Fruit fly (Drosophila melanogaster) whole organism, embryonic: ENCODE results near the gene CG31637.

ENCODE experiments used
- CG10366 ChIP-seq: fragments of 200-800 bp; sonication (Bioruptor generic); IDR thresholded peaks from 2 replicates; pipeline ENCODE4 v1.3.6; 2022; ENCODE audit warnings: missing biosample characterization, missing genetic modification characterization
- CG11456 ChIP-seq: fragments of 200-800 bp; sonication (Bioruptor generic); IDR thresholded peaks from 3 replicates; pipeline ENCODE4 v1.3.6; 2022; ENCODE audit warnings: missing biosample characterization, missing genetic modification characterization
- CG12104 ChIP-seq: fragments of 200-800 bp; sonication (Bioruptor generic); optimal IDR thresholded peaks from 3 replicates; lab custom pipeline; 2016; ENCODE audit warnings: missing biosample characterization, missing genetic modification characterization
- CG12744 ChIP-seq: fragments of 200-800 bp; sonication (Bioruptor generic); optimal IDR thresholded peaks from 2 replicates; lab custom pipeline; 2016; ENCODE audit warnings: missing biosample characterization, missing genetic modification characterization
- CG13624 ChIP-seq: fragments of 200-800 bp; sonication (Bioruptor generic); optimal IDR thresholded peaks from 2 replicates; lab custom pipeline; 2016; ENCODE audit warnings: missing biosample characterization, missing genetic modification characterization
- CG13775 ChIP-seq: fragments of 200-800 bp; sonication (Bioruptor generic); optimal IDR thresholded peaks from 3 replicates; lab custom pipeline; 2017; ENCODE audit warnings: missing biosample characterization, mild to moderate bottlenecking, missing genetic modification characterization
- CG14860 ChIP-seq: fragments of 200-800 bp; sonication (Bioruptor generic); IDR thresholded peaks from 3 replicates; pipeline ENCODE4 v1.3.6; 2022; ENCODE audit warnings: missing biosample characterization, missing genetic modification characterization; ENCODE audit not compliant: partially characterized antibody
- CG15269 ChIP-seq: fragments of 200-800 bp; sonication (Bioruptor generic); optimal IDR thresholded peaks from 2 replicates; lab custom pipeline; 2018; ENCODE audit warnings: missing biosample characterization, mild to moderate bottlenecking, missing genetic modification characterization, moderate library complexity
- CG1602 ChIP-seq: fragments of 200-800 bp; sonication (Bioruptor generic); optimal IDR thresholded peaks from 3 replicates; lab custom pipeline; 2016; ENCODE audit warnings: missing biosample characterization, missing genetic modification characterization
- CG16815 ChIP-seq: fragments of 200-800 bp; sonication (Bioruptor generic); optimal IDR thresholded peaks from 3 replicates; lab custom pipeline; 2017; ENCODE audit warnings: missing biosample characterization, mild to moderate bottlenecking, missing genetic modification characterization
- CG2129 ChIP-seq: fragments of 200-800 bp; sonication (Bioruptor generic); IDR thresholded peaks from 2 replicates; pipeline ENCODE4 v1.3.6; 2022; ENCODE audit warnings: missing biosample characterization, missing genetic modification characterization; ENCODE audit not compliant: partially characterized antibody
- CG32532 ChIP-seq: fragments of 200-800 bp; sonication (Bioruptor generic); IDR thresholded peaks from 2 replicates; pipeline ENCODE4 v1.3.6; 2022; ENCODE audit warnings: missing biosample characterization, missing genetic modification characterization
- CG3847 ChIP-seq: fragments of 200-800 bp; sonication (Bioruptor generic); IDR thresholded peaks from 2 replicates; pipeline ENCODE4 v1.3.6; 2022; ENCODE audit warnings: missing biosample characterization, missing genetic modification characterization
- CG43689 ChIP-seq: fragments of 200-800 bp; sonication (Bioruptor generic); IDR thresholded peaks from 2 replicates; pipeline ENCODE4 v1.3.6; 2022; ENCODE audit warnings: missing biosample characterization, missing genetic modification characterization
- CG8290 ChIP-seq, 3 experiments: fragments of 200-800 bp; sonication (Bioruptor generic); optimal IDR thresholded peaks; 2 replicates each; lab custom pipeline; 2016 to 2019; ENCODE audit warnings: missing biosample characterization in 3 of 3, missing genetic modification characterization in 3 of 3, mild to moderate bottlenecking in 2 of 3, moderate library complexity in 1 of 3
- CG9876 ChIP-seq: fragments of 200-800 bp; sonication (Bioruptor generic); optimal IDR thresholded peaks from 2 replicates; lab custom pipeline; 2016; ENCODE audit warnings: missing biosample characterization, missing genetic modification characterization
- Dad ChIP-seq: fragments of 200-800 bp; sonication (Bioruptor generic); optimal IDR thresholded peaks from 3 replicates; lab custom pipeline; 2016; ENCODE audit warnings: missing biosample characterization, missing genetic modification characterization
- E2f2 ChIP-seq: fragments of 200-800 bp; sonication (Bioruptor generic); IDR thresholded peaks from 2 replicates; pipeline ENCODE4 v1.3.6; 2022; ENCODE audit warnings: missing biosample characterization, missing genetic modification characterization
- Kr ChIP-seq: fragments of 200-800 bp; sonication (Bioruptor generic); optimal IDR thresholded peaks from 2 replicates; lab custom pipeline; 2017; ENCODE audit warnings: missing biosample characterization, mild to moderate bottlenecking, missing genetic modification characterization
- Lpt ChIP-seq: fragments of >200 bp; optimal IDR thresholded peaks from 2 replicates; lab custom pipeline; 2018; ENCODE audit warnings: missing biosample characterization, missing genetic modification characterization
- Mad ChIP-seq: fragments of 200-800 bp; sonication (Bioruptor generic); optimal IDR thresholded peaks from 2 replicates; lab custom pipeline; 2016; ENCODE audit warnings: missing biosample characterization, missing genetic modification characterization
- Nf-YA ChIP-seq: fragments of 200-800 bp; sonication (Bioruptor generic); IDR thresholded peaks from 2 replicates; pipeline ENCODE4 v1.3.6; 2022; ENCODE audit warnings: missing biosample characterization, missing genetic modification characterization
- NfI ChIP-seq: fragments of 200-800 bp; sonication (Bioruptor generic); optimal IDR thresholded peaks from 3 replicates; lab custom pipeline; 2018; ENCODE audit warnings: missing biosample characterization, mild to moderate bottlenecking, missing genetic modification characterization, moderate library complexity
- Opbp ChIP-seq: fragments of 200-800 bp; sonication (Bioruptor generic); IDR thresholded peaks from 3 replicates; pipeline ENCODE4 v1.3.6; 2022; ENCODE audit warnings: missing biosample characterization, missing genetic modification characterization; ENCODE audit not compliant: partially characterized antibody
- Poxn ChIP-seq: fragments of 200-800 bp; sonication (Bioruptor generic); IDR thresholded peaks from 2 replicates; pipeline ENCODE4 v1.3.6; 2022; ENCODE audit warnings: missing biosample characterization, missing genetic modification characterization
- Spps ChIP-seq: fragments of 200-800 bp; sonication (Bioruptor generic); optimal IDR thresholded peaks from 2 replicates; lab custom pipeline; 2018; ENCODE audit warnings: missing biosample characterization, mild to moderate bottlenecking, missing genetic modification characterization
- Ssrp ChIP-seq: fragments of 200-800 bp; sonication (Bioruptor generic); optimal IDR thresholded peaks from 2 replicates; lab custom pipeline; 2018; ENCODE audit warnings: missing biosample characterization, mild to moderate bottlenecking, missing genetic modification characterization, moderate library complexity
- aop ChIP-seq: fragments of 200-800 bp; sonication (Bioruptor generic); IDR thresholded peaks from 2 replicates; pipeline ENCODE4 v1.3.6; 2022; ENCODE audit warnings: missing biosample characterization, missing genetic modification characterization
- btn ChIP-seq: fragments of 200-800 bp; sonication (Bioruptor generic); optimal IDR thresholded peaks from 2 replicates; lab custom pipeline; 2016; ENCODE audit warnings: missing biosample characterization, missing genetic modification characterization
- cad ChIP-seq: fragments of >200 bp; optimal IDR thresholded peaks from 2 replicates; lab custom pipeline; 2017; ENCODE audit warnings: missing biosample characterization, missing genetic modification characterization
- ci ChIP-seq: fragments of 200-800 bp; sonication (Bioruptor generic); IDR thresholded peaks from 3 replicates; pipeline ENCODE4 v1.3.6; 2022; ENCODE audit warnings: missing biosample characterization, missing genetic modification characterization
- crol ChIP-seq: fragments of 200-800 bp; sonication (Bioruptor generic); IDR thresholded peaks from 2 replicates; pipeline ENCODE4 v1.3.6; 2022; ENCODE audit warnings: missing biosample characterization, missing genetic modification characterization
- eyg ChIP-seq: fragments of 200-800 bp; sonication (Bioruptor generic); optimal IDR thresholded peaks from 3 replicates; lab custom pipeline; 2016; ENCODE audit warnings: missing biosample characterization, missing genetic modification characterization
- gt ChIP-seq: fragments of 200-800 bp; sonication (Bioruptor generic); IDR thresholded peaks from 2 replicates; pipeline ENCODE4 v1.3.6; 2022; ENCODE audit warnings: missing biosample characterization, missing genetic modification characterization
- her ChIP-seq: fragments of 200-800 bp; sonication (Bioruptor generic); optimal IDR thresholded peaks from 2 replicates; lab custom pipeline; 2016; ENCODE audit warnings: missing biosample characterization, missing genetic modification characterization
- inv ChIP-seq: fragments of 200-800 bp; sonication (Bioruptor generic); IDR thresholded peaks from 2 replicates; pipeline ENCODE4 v1.3.6; 2022; ENCODE audit warnings: missing biosample characterization, missing genetic modification characterization; ENCODE audit not compliant: partially characterized antibody
- lola ChIP-seq, 3 experiments: fragments of >200 bp in 2 of 3; fragments of 200-800 bp in 1 of 3; sonication (Bioruptor generic) in 1 of 3; optimal IDR thresholded peaks; 2 replicates each; lab custom pipeline; 2017 to 2019; ENCODE audit warnings: missing biosample characterization in 3 of 3, missing genetic modification characterization in 3 of 3, mild to moderate bottlenecking in 1 of 3, moderate library complexity in 1 of 3
- odd ChIP-seq: fragments of 200-800 bp; sonication (Bioruptor generic); optimal IDR thresholded peaks from 2 replicates; lab custom pipeline; 2017; ENCODE audit warnings: missing biosample characterization, mild to moderate bottlenecking, missing genetic modification characterization
- peb ChIP-seq: fragments of 200-800 bp; sonication (Bioruptor generic); IDR thresholded peaks from 2 replicates; pipeline ENCODE4 v1.3.6; 2022; ENCODE audit warnings: missing biosample characterization, missing genetic modification characterization
- phol ChIP-seq: fragments of 200-800 bp; sonication (Bioruptor generic); optimal IDR thresholded peaks from 3 replicates; lab custom pipeline; 2018; ENCODE audit warnings: missing biosample characterization, mild to moderate bottlenecking, missing genetic modification characterization, moderate library complexity
- pnt ChIP-seq: fragments of 200-800 bp; sonication (Bioruptor generic); optimal IDR thresholded peaks from 3 replicates; lab custom pipeline; 2016; ENCODE audit warnings: missing biosample characterization, missing genetic modification characterization
- prd ChIP-seq, 3 experiments: fragments of >200 bp in 2 of 3; fragments of 200-800 bp in 1 of 3; sonication (Bioruptor generic) in 1 of 3; optimal IDR thresholded peaks in 2 of 3; IDR thresholded peaks in 1 of 3; 2 replicates in 2 of 3; 3 replicates in 1 of 3; pipeline versions ENCODE4 v1.3.6 to Lab custom; 2017 to 2022; ENCODE audit warnings: missing biosample characterization in 1 of 3, missing genetic modification characterization in 1 of 3
- rib ChIP-seq: fragments of 200-800 bp; sonication (Bioruptor generic); IDR thresholded peaks from 2 replicates; pipeline ENCODE4 v1.3.6; 2022; ENCODE audit warnings: missing biosample characterization, missing genetic modification characterization
- run ChIP-seq: fragments of 200-800 bp; sonication (Bioruptor generic); optimal IDR thresholded peaks from 3 replicates; lab custom pipeline; 2018; ENCODE audit warnings: missing biosample characterization, mild to moderate bottlenecking, missing genetic modification characterization
- sc ChIP-seq, 3 experiments: fragments of >200 bp in 2 of 3; fragments of 200-800 bp in 1 of 3; sonication (Bioruptor generic) in 1 of 3; optimal IDR thresholded peaks; 2 replicates in 2 of 3; 3 replicates in 1 of 3; lab custom pipeline; 2017; ENCODE audit warnings: mild to moderate bottlenecking in 1 of 3, missing biosample characterization in 1 of 3, missing genetic modification characterization in 1 of 3, missing genetic modification reagents in 1 of 3
- shn ChIP-seq: fragments of 200-800 bp; sonication (Bioruptor generic); optimal IDR thresholded peaks from 3 replicates; lab custom pipeline; 2016; ENCODE audit warnings: missing biosample characterization, missing genetic modification characterization
- stc ChIP-seq: fragments of 200-800 bp; sonication (Bioruptor generic); IDR thresholded peaks from 2 replicates; pipeline ENCODE4 v1.3.6; 2022; ENCODE audit warnings: missing biosample characterization, missing genetic modification characterization
- tgo ChIP-seq: fragments of 200-800 bp; sonication (Bioruptor generic); IDR thresholded peaks from 3 replicates; pipeline ENCODE4 v1.3.6; 2022; ENCODE audit warnings: missing biosample characterization, missing genetic modification characterization
- tup ChIP-seq: fragments of 200-800 bp; sonication (Bioruptor generic); optimal IDR thresholded peaks from 2 replicates; lab custom pipeline; 2016; ENCODE audit warnings: missing biosample characterization, mild to moderate bottlenecking, missing genetic modification characterization, moderate library complexity

CG31637 gene

DNA sequence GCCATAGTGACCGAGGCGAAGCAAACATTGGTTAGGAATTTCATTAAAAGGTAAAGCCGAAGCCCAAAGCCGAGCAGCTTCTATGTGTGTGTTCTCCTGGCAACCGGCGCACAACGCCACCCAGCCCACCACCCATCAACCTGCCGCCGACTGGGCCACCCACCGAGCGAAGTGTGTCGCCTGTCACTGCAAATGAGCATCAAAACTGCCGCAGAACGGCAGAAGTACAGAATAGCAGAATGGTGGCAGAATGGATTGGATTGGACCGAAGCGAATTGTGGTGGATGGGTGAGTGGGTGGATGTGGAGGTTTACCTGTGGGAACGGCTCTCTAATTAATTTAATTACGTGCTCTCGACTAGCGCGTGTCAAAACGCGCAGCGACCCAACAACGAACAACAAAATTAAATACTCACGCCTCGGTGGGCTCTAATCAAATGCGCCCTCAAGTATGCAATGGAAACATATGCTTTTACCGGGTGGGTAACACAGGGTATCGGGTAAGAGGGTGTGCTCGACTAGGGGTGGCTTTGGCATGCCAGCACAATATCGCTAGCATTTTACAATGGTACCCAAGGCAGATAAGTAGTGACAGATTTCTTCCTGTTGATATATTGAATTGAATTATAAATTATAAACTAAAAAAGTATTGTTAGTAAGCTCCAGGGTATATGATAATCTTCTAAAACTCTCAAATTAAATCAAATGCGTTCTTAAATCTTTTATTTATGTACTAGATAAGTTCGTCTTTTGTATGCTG is 41.4 kb downstream of the CG31637 start (continued):
- TF ChIP-seq Ssrp (tag; lab: Kevin White, UChicago) (no peak), CG9876 (GFP tag; lab: Kevin White, UChicago) (no peak), pnt (GFP tag; lab: Kevin White, UChicago) (no peak), tgo (GFP tag; lab: Robert Waterston, UW) (no peak), sc (optimal IDR thresholded peaks at IDR 0.05; lab: Kevin White, UChicago) (no peak), sc (GFP tag; optimal IDR thresholded peaks at IDR 0.05; lab: Kevin White, UChicago) (peak; percentile 52), Poxn (GFP tag; lab: Robert Waterston, UW) (no peak), inv (GFP tag; lab: Robert Waterston, UW) (no peak), CG15269 (tag; lab: Kevin White, UChicago) (no peak), Kr (no peak), btn (GFP tag; lab: Kevin White, UChicago) (no peak), CG32532 (no peak), CG14860 (GFP tag; lab: Robert Waterston, UW) (peak; percentile 48; the same call in 1 of the 3 replicates), shn (GFP tag; lab: Kevin White, UChicago) (no peak), aop (GFP tag; lab: Robert Waterston, UW) (no peak), Spps (tag; lab: Kevin White, UChicago) (no peak), Nf-YA (GFP tag; lab: Robert Waterston, UW) (no peak), Dad (GFP tag; lab: Kevin White, UChicago) (no peak), CG13775 (GFP tag; lab: Kevin White, UChicago) (peak; percentile 1), rib (GFP tag; lab: Robert Waterston, UW) (no peak), CG10366 (GFP tag; lab: Robert Waterston, UW) (no peak), CG2129 (GFP tag; lab: Robert Waterston, UW) (no peak), crol (no peak), prd (optimal IDR thresholded peaks at IDR 0.05; lab: Kevin White, UChicago) (no peak), prd (GFP tag; IDR thresholded peaks at IDR 0.05; lab: Robert Waterston, UW) (no peak), stc (GFP tag; lab: Robert Waterston, UW) (no peak), CG43689 (GFP tag; lab: Robert Waterston, UW) (no peak), E2f2 (no peak), cad (GFP tag; lab: Kevin White, UChicago) (no peak), tup (GFP tag; lab: Kevin White, UChicago) (no peak), CG11456 (GFP tag; lab: Robert Waterston, UW) (no peak), gt (GFP tag; lab: Robert Waterston, UW) (no peak), CG8290 (GFP tag; optimal IDR thresholded peaks at IDR 0.05; lab: Kevin White, UChicago) (peak; percentile 39), CG8290 (tag; optimal IDR thresholded peaks at IDR 0.05; lab: Kevin White, UChicago) (peak in 1 of 2 experiments; percentile 86), Lpt (GFP tag; lab: Kevin White, UChicago) (no peak), CG16815 (GFP tag; lab: Kevin White, UChicago) (peak; percentile 39), CG3847 (GFP tag; lab: Robert Waterston, UW) (no peak), odd (GFP tag; lab: Kevin White, UChicago) (no peak), CG12104 (GFP tag; lab: Kevin White, UChicago) (no peak), CG1602 (GFP tag; lab: Kevin White, UChicago) (no peak), lola (GFP tag; optimal IDR thresholded peaks at IDR 0.05; lab: Kevin White, UChicago) (peak in 1 of 3 experiments; percentile 24), peb (GFP tag; lab: Robert Waterston, UW) (no peak), run (tag; lab: Kevin White, UChicago) (no peak), Opbp (GFP tag; lab: Robert Waterston, UW) (no peak), her (GFP tag; lab: Kevin White, UChicago) (no peak), eyg (GFP tag; lab: Kevin White, UChicago) (no peak), Mad (GFP tag; lab: Kevin White, UChicago) (no peak), NfI (no peak), ci (no peak), phol (tag; lab: Kevin White, UChicago) (peak; percentile 34), CG12744 (no peak), CG13624 (GFP tag; lab: Kevin White, UChicago) (no peak)
